Fruit fly (Drosophila melanogaster): ENCODE data around the gene CG33342.

- TF ChIP-seq CG30403 (GFP tag; optimal IDR thresholded peaks at IDR 0.05): no peak
- no peak for TF ChIP-seq CG16813 (GFP tag; IDR thresholded peaks at IDR 0.05; ENCODE audit: partially characterized antibody)
- TF ChIP-seq CG9932 (GFP tag; IDR thresholded peaks at IDR 0.05): no peak
- no peak for TF ChIP-seq Asciz (GFP tag; optimal IDR thresholded peaks at IDR 0.05)
- TF ChIP-seq ftz-f1 (GFP tag; optimal IDR thresholded peaks at IDR 0.05): no peak
- TF ChIP-seq psq (GFP tag; optimal IDR thresholded peaks at IDR 0.05): no peak
- no peak for TF ChIP-seq CG8388 (GFP tag; optimal IDR thresholded peaks at IDR 0.05)
- no peak for TF ChIP-seq tll (GFP tag; optimal IDR thresholded peaks at IDR 0.05)
- no peak for TF ChIP-seq danr (GFP tag; IDR thresholded peaks at IDR 0.05)
- TF ChIP-seq lilli (GFP tag; optimal IDR thresholded peaks at IDR 0.05): no peak
- no peak for TF ChIP-seq CG18476 (GFP tag; optimal IDR thresholded peaks at IDR 0.05)
- TF ChIP-seq lbe (GFP tag; optimal IDR thresholded peaks at IDR 0.05): no peak
- TF ChIP-seq CG8478 (optimal IDR thresholded peaks at IDR 0.05): no peak
- no peak for TF ChIP-seq nerfin-1 (tag; optimal IDR thresholded peaks at IDR 0.05)
Observed at dm6 chr3R:24361583-24361982, 15.1 kb upstream of the CG33342 start, which contains the start of the genes CG5762 and CG33339.

Measured in whole organism, embryonic.